Worm (Caenorhabditis elegans) whole organism, L4 larva: ENCODE results near the gene sma-10.

Experiments
- D1046.2 ChIP-seq: fragments of 200-800 bp; sonication (Bioruptor generic); IDR thresholded peaks from 2 replicates; pipeline ENCODE4 v1.3.6; 2022; ENCODE audit warnings: missing genetic modification characterization, missing compliant biosample characterization
- F10B5.3 ChIP-seq: sonication (generic microtip); optimal IDR thresholded peaks from 2 replicates; lab custom pipeline; 2016; ENCODE audit warnings: mild to moderate bottlenecking, missing genetic modification characterization, missing compliant biosample characterization
- F26F4.8 ChIP-seq: fragments of 200-800 bp; sonication (Bioruptor generic); conservative IDR thresholded peaks from 2 replicates; pipeline ENCODE4 v1.3.6; 2022; ENCODE audit warnings: missing genetic modification characterization, missing compliant biosample characterization
- F37D6.2 ChIP-seq: sonication (generic microtip); optimal IDR thresholded peaks from 2 replicates; lab custom pipeline; 2016; ENCODE audit warnings: mild to moderate bottlenecking, missing genetic modification characterization, missing compliant biosample characterization
- F49E8.2 ChIP-seq: sonication (generic microtip); optimal IDR thresholded peaks from 2 replicates; lab custom pipeline; 2016; ENCODE audit warnings: missing compliant biosample characterization, mild to moderate bottlenecking, missing genetic modification characterization, borderline replicate concordance
- T20F7.1 ChIP-seq: fragments of 200-800 bp; sonication (Bioruptor generic); optimal IDR thresholded peaks from 2 replicates; lab custom pipeline; 2018; ENCODE audit warnings: mild to moderate bottlenecking, missing genetic modification characterization, missing compliant biosample characterization
- T26A8.4 ChIP-seq: fragments of 200-800 bp; sonication (Bioruptor generic); IDR thresholded peaks from 2 replicates; pipeline ENCODE4 v1.3.6; 2022; ENCODE audit warnings: missing genetic modification characterization, missing compliant biosample characterization
- Y105C5A.15 ChIP-seq: fragments of 200-800 bp; sonication (Bioruptor generic); IDR thresholded peaks from 2 replicates; pipeline ENCODE4 v1.3.6; 2022; ENCODE audit warnings: missing genetic modification characterization, missing compliant biosample characterization
- Y48G9A.11 ChIP-seq: fragments of 200-800 bp; sonication (Bioruptor generic); IDR thresholded peaks from 2 replicates; pipeline ENCODE4 v1.3.6; 2022; ENCODE audit warnings: missing genetic modification reagents, missing genetic modification characterization, missing compliant biosample characterization
- ZK337.2 ChIP-seq: fragments of 200-800 bp; sonication (Bioruptor generic); IDR thresholded peaks from 2 replicates; pipeline ENCODE4 v1.3.6; 2022; ENCODE audit warnings: missing genetic modification reagents, missing genetic modification characterization, missing compliant biosample characterization
- ZK546.5 ChIP-seq, 2 experiments: sonication (generic microtip); optimal IDR thresholded peaks; 2 replicates each; lab custom pipeline; 2017; ENCODE audit warnings: missing biosample characterization in 2 of 2, missing genetic modification characterization in 2 of 2
- aly-2 ChIP-seq: sonication (generic microtip); optimal IDR thresholded peaks from 2 replicates; lab custom pipeline; 2018; ENCODE audit warnings: missing biosample characterization, missing genetic modification characterization
- arid-1 ChIP-seq: fragments of 200-800 bp; sonication (Bioruptor generic); conservative IDR thresholded peaks from 2 replicates; pipeline ENCODE4 v1.3.6; 2022; ENCODE audit warnings: missing genetic modification reagents, missing genetic modification characterization, missing compliant biosample characterization
- ceh-28 ChIP-seq: fragments of 150-350 bp; optimal IDR thresholded peaks from 2 replicates; lab custom pipeline; 2014; ENCODE audit warnings: missing biosample characterization, missing genetic modification reagents, missing genetic modification characterization
- ces-1 ChIP-seq: fragments of 150-350 bp; sonication (generic microtip); optimal IDR thresholded peaks from 4 replicates; lab custom pipeline; 2014; ENCODE audit warnings: missing biosample characterization, missing genetic modification reagents, missing genetic modification characterization
- ctbp-1 ChIP-seq: fragments of 200-800 bp; sonication (Bioruptor generic); IDR thresholded peaks from 2 replicates; pipeline ENCODE4 v1.3.6; 2022; ENCODE audit warnings: missing genetic modification reagents, missing genetic modification characterization, missing compliant biosample characterization
- daf-16 ChIP-seq, 3 experiments: sonication (generic microtip); optimal IDR thresholded peaks; 2 replicates each; lab custom pipeline; 2016 to 2017; ENCODE audit warnings: missing genetic modification characterization in 3 of 3, missing genetic modification reagents in 3 of 3, mild to moderate bottlenecking in 2 of 3, missing compliant biosample characterization in 2 of 3, missing biosample characterization in 1 of 3, moderate library complexity in 1 of 3
- dmd-6 ChIP-seq: fragments of 200-800 bp; sonication (Bioruptor generic); IDR thresholded peaks from 2 replicates; pipeline ENCODE4 v1.3.6; 2022; ENCODE audit warnings: missing genetic modification reagents, missing genetic modification characterization, missing compliant biosample characterization
- dmd-9 ChIP-seq: fragments of 200-800 bp; sonication (Bioruptor generic); IDR thresholded peaks from 2 replicates; pipeline ENCODE4 v1.3.6; 2022; ENCODE audit warnings: missing genetic modification reagents, missing genetic modification characterization, missing compliant biosample characterization
- duxl-1 ChIP-seq: sonication (generic microtip); optimal IDR thresholded peaks from 2 replicates; lab custom pipeline; 2016; ENCODE audit warnings: mild to moderate bottlenecking, missing genetic modification characterization, moderate library complexity, missing compliant biosample characterization; ENCODE audit not compliant: poor library complexity
- dve-1 ChIP-seq: sonication (generic microtip); optimal IDR thresholded peaks from 2 replicates; lab custom pipeline; 2017; ENCODE audit warnings: antibody characterized with exemption, mild to moderate bottlenecking, missing genetic modification characterization, missing compliant biosample characterization; ENCODE audit not compliant: insufficient read depth
- egl-43 ChIP-seq: fragments of 200-800 bp; sonication (Bioruptor generic); IDR thresholded peaks from 2 replicates; pipeline ENCODE4 v1.3.6; 2022; ENCODE audit warnings: missing genetic modification reagents, missing genetic modification characterization, missing compliant biosample characterization
- gei-8 ChIP-seq: fragments of 200-800 bp; sonication (Bioruptor generic); optimal IDR thresholded peaks from 2 replicates; lab custom pipeline; 2018; ENCODE audit warnings: mild to moderate bottlenecking, missing genetic modification characterization, missing compliant biosample characterization
- hlh-11 ChIP-seq: fragments of 200-800 bp; sonication (Bioruptor generic); optimal IDR thresholded peaks from 2 replicates; lab custom pipeline; 2018; ENCODE audit warnings: mild to moderate bottlenecking, missing genetic modification characterization, missing compliant biosample characterization
- hlh-30 ChIP-seq: sonication (generic microtip); optimal IDR thresholded peaks from 2 replicates; lab custom pipeline; 2017; ENCODE audit warnings: antibody characterized with exemption, mild to moderate bottlenecking, missing genetic modification characterization, missing compliant biosample characterization; ENCODE audit not compliant: insufficient read depth
- lin-1 ChIP-seq: fragments of 200-800 bp; sonication (Bioruptor generic); IDR thresholded peaks from 2 replicates; pipeline ENCODE4 v1.3.6; 2022; ENCODE audit warnings: missing genetic modification reagents, missing genetic modification characterization, missing compliant biosample characterization
- lir-3 ChIP-seq: sonication (generic microtip); optimal IDR thresholded peaks from 2 replicates; lab custom pipeline; 2016; ENCODE audit warnings: mild to moderate bottlenecking, missing genetic modification characterization, missing compliant biosample characterization
- madf-9 ChIP-seq: fragments of 200-800 bp; sonication (Bioruptor generic); conservative IDR thresholded peaks from 2 replicates; pipeline ENCODE4 v1.3.6; 2022; ENCODE audit warnings: missing genetic modification reagents, missing genetic modification characterization, missing compliant biosample characterization
- mdt-29 ChIP-seq: fragments of 200-800 bp; sonication (Bioruptor generic); IDR thresholded peaks from 2 replicates; pipeline ENCODE4 v1.3.6; 2022; ENCODE audit warnings: missing genetic modification reagents, missing genetic modification characterization, missing compliant biosample characterization
- mes-2 ChIP-seq: sonication (generic microtip); optimal IDR thresholded peaks from 2 replicates; lab custom pipeline; 2016; ENCODE audit warnings: missing genotype, mild to moderate bottlenecking, missing genetic modification characterization, missing compliant biosample characterization; ENCODE audit not compliant: poor library complexity, severe bottlenecking
- nhr-11 ChIP-seq: fragments of 150-350 bp; optimal IDR thresholded peaks from 2 replicates; lab custom pipeline; 2014; ENCODE audit warnings: missing biosample characterization, missing genetic modification characterization
- nhr-111 ChIP-seq: fragments of 200-800 bp; sonication (Bioruptor generic); optimal IDR thresholded peaks from 2 replicates; lab custom pipeline; 2018; ENCODE audit warnings: mild to moderate bottlenecking, missing genetic modification characterization, missing compliant biosample characterization
- nhr-42 ChIP-seq: fragments of 200-800 bp; sonication (Bioruptor generic); IDR thresholded peaks from 2 replicates; pipeline ENCODE4 v1.3.6; 2022; ENCODE audit warnings: missing genetic modification characterization, missing compliant biosample characterization
- nhr-48 ChIP-seq: sonication (generic microtip); optimal IDR thresholded peaks from 2 replicates; lab custom pipeline; 2016; ENCODE audit warnings: mild to moderate bottlenecking, missing genetic modification characterization, missing compliant biosample characterization
- pha-4 ChIP-seq, 2 experiments: fragments of 150-350 bp in 1 of 2; fragments of 200-800 bp in 1 of 2; sonication (Bioruptor generic) in 1 of 2; IDR thresholded peaks in 1 of 2; optimal IDR thresholded peaks in 1 of 2; 2 replicates each; pipeline versions ENCODE4 v1.3.6 to Lab custom; 2014 to 2022; ENCODE audit warnings: missing genetic modification characterization in 2 of 2, missing genetic modification reagents in 2 of 2, missing biosample characterization in 1 of 2, missing compliant biosample characterization in 1 of 2
- php-3 ChIP-seq: fragments of 200-800 bp; sonication (Bioruptor generic); IDR thresholded peaks from 2 replicates; pipeline ENCODE4 v1.3.6; 2022; ENCODE audit warnings: missing genetic modification reagents, missing genetic modification characterization, missing compliant biosample characterization
- saeg-2 ChIP-seq: fragments of 200-800 bp; sonication (Bioruptor generic); IDR thresholded peaks from 2 replicates; pipeline ENCODE4 v1.3.6; 2022; ENCODE audit warnings: missing genetic modification reagents, missing genetic modification characterization, missing compliant biosample characterization
- sdz-12 ChIP-seq: fragments of 200-800 bp; sonication (Bioruptor generic); optimal IDR thresholded peaks from 2 replicates; lab custom pipeline; 2018; ENCODE audit warnings: mild to moderate bottlenecking, missing genetic modification characterization, missing compliant biosample characterization
- set-16 ChIP-seq: fragments of 200-800 bp; sonication (Bioruptor generic); IDR thresholded peaks from 2 replicates; pipeline ENCODE4 v1.3.6; 2022; ENCODE audit warnings: missing genetic modification reagents, missing genetic modification characterization, missing compliant biosample characterization
- spr-1 ChIP-seq: sonication (generic microtip); optimal IDR thresholded peaks from 2 replicates; lab custom pipeline; 2016; ENCODE audit warnings: mild to moderate bottlenecking, missing genetic modification characterization, missing compliant biosample characterization
- spr-3 ChIP-seq: fragments of 200-800 bp; sonication (Bioruptor generic); optimal IDR thresholded peaks from 2 replicates; lab custom pipeline; 2018; ENCODE audit warnings: mild to moderate bottlenecking, missing genetic modification characterization, missing compliant biosample characterization
- tag-97 ChIP-seq: fragments of 200-800 bp; sonication (Bioruptor generic); IDR thresholded peaks from 2 replicates; pipeline ENCODE4 v1.3.6; 2022; ENCODE audit warnings: missing genetic modification characterization, missing compliant biosample characterization
- vab-7 ChIP-seq: fragments of 200-800 bp; sonication (Bioruptor generic); IDR thresholded peaks from 2 replicates; pipeline ENCODE4 v1.3.6; 2022; ENCODE audit warnings: missing genetic modification reagents, missing genetic modification characterization, missing compliant biosample characterization
- zfp-2 ChIP-seq: sonication (generic microtip); optimal IDR thresholded peaks from 2 replicates; lab custom pipeline; 2016; ENCODE audit warnings: mild to moderate bottlenecking, missing genetic modification characterization, missing compliant biosample characterization
- zfp-3 ChIP-seq: fragments of 200-800 bp; sonication (Bioruptor generic); conservative IDR thresholded peaks from 2 replicates; pipeline ENCODE4 v1.3.6; 2022; ENCODE audit warnings: missing genetic modification reagents, missing genetic modification characterization, missing compliant biosample characterization
- zip-11 ChIP-seq: fragments of 200-800 bp; sonication (Bioruptor generic); IDR thresholded peaks from 2 replicates; pipeline ENCODE4 v1.3.6; 2022; ENCODE audit warnings: missing genetic modification characterization, missing compliant biosample characterization
- zip-2 ChIP-seq: fragments of 150-350 bp; optimal IDR thresholded peaks from 2 replicates; lab custom pipeline; 2014; ENCODE audit warnings: missing biosample characterization, missing genetic modification characterization
- ztf-7 ChIP-seq: fragments of 150-350 bp; optimal IDR thresholded peaks from 2 replicates; lab custom pipeline; 2014; ENCODE audit warnings: missing biosample characterization, missing genetic modification characterization

The sma-10 gene

DNA sequence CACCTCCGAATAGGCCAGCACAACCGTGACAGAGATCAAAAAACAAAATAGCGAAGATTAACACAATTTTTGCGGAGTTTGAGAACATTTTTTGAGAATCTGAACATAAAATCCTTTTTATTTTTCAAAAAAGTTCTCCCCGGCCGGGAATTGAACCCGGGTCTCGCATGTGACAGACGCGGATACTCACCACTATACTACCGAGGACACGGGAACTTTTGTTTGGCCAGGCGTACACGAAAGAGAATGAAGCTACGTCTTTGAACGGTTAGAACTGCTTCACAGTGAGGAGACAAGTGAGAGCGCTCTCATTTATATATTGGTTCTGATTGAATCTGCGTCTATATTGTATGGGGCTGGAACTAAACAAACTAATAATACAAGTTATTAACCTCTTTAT is 48.3 kb downstream of the sma-10 start, which contains the start of gene grl-26 (continued):
- TF ChIP-seq daf-16 (GFP tag; optimal IDR thresholded peaks at IDR 0.05; lab: Kevin White, UChicago) (peak in 1 of 2 experiments; percentile 89), daf-16 (tag; optimal IDR thresholded peaks at IDR 0.05; lab: Kevin White, UChicago) (peak; percentile 69), F49E8.2 (tag; lab: Kevin White, UChicago) (peak; percentile 55), ces-1 (GFP tag; lab: Kevin White, UChicago) (no peak), pha-4 (GFP tag; IDR thresholded peaks at IDR 0.05; lab: Robert Waterston, UW) (peak; percentile 83; the same call in 1 of the 2 replicates), pha-4 (tag; optimal IDR thresholded peaks at IDR 0.05; lab: Kevin White, UChicago) (no peak), mdt-29 (peak; percentile 55; the same call in 1 of the 2 replicates), php-3 (GFP tag; lab: Robert Waterston, UW) (peak; percentile 66; the same call in 1 of the 2 replicates), ceh-28 (no peak), madf-9 (GFP tag; lab: Robert Waterston, UW) (peak; percentile 74), ztf-7 (peak; percentile 47), sdz-12 (GFP tag; lab: Kevin White, UChicago) (peak; percentile 71), dmd-9 (GFP tag; lab: Robert Waterston, UW) (0 out of 2 replicates have a peak, but pooled peaks have one; percentile 58), mes-2 (tag; lab: Kevin White, UChicago) (peak; percentile 80), lir-3 (no peak), dve-1 (tag; lab: Kevin White, UChicago) (peak; percentile 59), Y48G9A.11 (GFP tag; lab: Robert Waterston, UW) (peak; percentile 82), F26F4.8 (GFP tag; lab: Robert Waterston, UW) (peak; percentile 86; the same call in 1 of the 2 replicates), spr-3 (GFP tag; lab: Kevin White, UChicago) (peak; percentile 72), Y105C5A.15 (GFP tag; lab: Robert Waterston, UW) (0 out of 2 replicates have a peak, but pooled peaks have one; percentile 51), hlh-11 (tag; lab: Kevin White, UChicago) (peak; percentile 62), spr-1 (tag; lab: Kevin White, UChicago) (peak; percentile 59), zfp-3 (GFP tag; lab: Robert Waterston, UW) (peak; percentile 62; the same call in 1 of the 2 replicates), F10B5.3 (tag; lab: Kevin White, UChicago) (peak; percentile 2), ctbp-1 (GFP tag; lab: Robert Waterston, UW) (peak; percentile 83), ZK337.2 (0 out of 2 replicates have a peak, but pooled peaks have one; percentile 59), hlh-30 (tag; lab: Kevin White, UChicago) (peak; percentile 88), nhr-48 (tag; lab: Kevin White, UChicago) (no peak), zfp-2 (no peak), duxl-1 (tag; lab: Kevin White, UChicago) (peak; percentile 77), nhr-111 (peak; percentile 71), gei-8 (GFP tag; lab: Kevin White, UChicago) (peak; percentile 66), arid-1 (GFP tag; lab: Robert Waterston, UW) (peak; percentile 93), T20F7.1 (GFP tag; lab: Kevin White, UChicago) (no peak), zip-2 (peak; percentile 53), vab-7 (peak; percentile 94), aly-2 (tag; lab: Kevin White, UChicago) (no peak), set-16 (GFP tag; lab: Robert Waterston, UW) (no peak), zip-11 (GFP tag; lab: Robert Waterston, UW) (0 out of 2 replicates have a peak, but pooled peaks have one; percentile 28), T26A8.4 (GFP tag; lab: Robert Waterston, UW) (peak; percentile 81), F37D6.2 (tag; lab: Kevin White, UChicago) (peak; percentile 16), egl-43 (GFP tag; lab: Robert Waterston, UW) (peak; percentile 90), tag-97 (GFP tag; lab: Robert Waterston, UW) (no peak), D1046.2 (GFP tag; lab: Robert Waterston, UW) (peak; percentile 89; the same call in 1 of the 2 replicates), nhr-11 (tag; lab: Kevin White, UChicago) (no peak), nhr-42 (GFP tag; lab: Robert Waterston, UW) (peak; percentile 60; the same call in 1 of the 2 replicates), saeg-2 (GFP tag; lab: Robert Waterston, UW) (0 out of 2 replicates have a peak, but pooled peaks have one; percentile 40), dmd-6 (GFP tag; lab: Robert Waterston, UW) (peak; percentile 52), lin-1 (peak; percentile 82), ZK546.5 (tag; optimal IDR thresholded peaks at IDR 0.05; lab: Kevin White, UChicago) (no peak)
